Fruit fly (Drosophila melanogaster) whole organism, embryonic: ENCODE results near the gene CG5687.

ENCODE experiments used
- Adf1 ChIP-seq: fragments of 200-800 bp; sonication (Bioruptor generic); IDR thresholded peaks from 2 replicates; pipeline ENCODE4 v1.3.6; 2022; ENCODE audit warnings: missing biosample characterization, missing genetic modification characterization
- CG10431 ChIP-seq: fragments of 200-800 bp; sonication (Bioruptor generic); optimal IDR thresholded peaks from 3 replicates; lab custom pipeline; 2018; ENCODE audit warnings: missing biosample characterization, mild to moderate bottlenecking, missing genetic modification characterization
- CG11696 ChIP-seq: fragments of 200-800 bp; sonication (Bioruptor generic); IDR thresholded peaks from 2 replicates; pipeline ENCODE4 v1.3.6; 2022; ENCODE audit warnings: missing biosample characterization, missing genetic modification characterization
- CG12744 ChIP-seq: fragments of 200-800 bp; sonication (Bioruptor generic); optimal IDR thresholded peaks from 2 replicates; lab custom pipeline; 2016; ENCODE audit warnings: missing biosample characterization, missing genetic modification characterization
- CG13624 ChIP-seq: fragments of 200-800 bp; sonication (Bioruptor generic); optimal IDR thresholded peaks from 2 replicates; lab custom pipeline; 2016; ENCODE audit warnings: missing biosample characterization, missing genetic modification characterization
- CG15479 ChIP-seq: fragments of 200-800 bp; sonication (Bioruptor generic); optimal IDR thresholded peaks from 3 replicates; lab custom pipeline; 2019; ENCODE audit warnings: missing biosample characterization, mild to moderate bottlenecking, missing genetic modification characterization, moderate library complexity
- CG2116 ChIP-seq: fragments of 200-800 bp; sonication (Bioruptor generic); optimal IDR thresholded peaks from 3 replicates; lab custom pipeline; 2018; ENCODE audit warnings: missing biosample characterization, mild to moderate bottlenecking, missing genetic modification characterization
- CG32772 ChIP-seq: fragments of 200-800 bp; sonication (Bioruptor generic); IDR thresholded peaks from 2 replicates; pipeline ENCODE4 v1.3.6; 2022; ENCODE audit warnings: missing biosample characterization, missing genetic modification characterization
- CG3838 ChIP-seq: fragments of 200-800 bp; sonication (Bioruptor generic); optimal IDR thresholded peaks from 3 replicates; lab custom pipeline; 2016; ENCODE audit warnings: missing biosample characterization, missing genetic modification characterization
- CG3995 ChIP-seq: fragments of 200-800 bp; sonication (Bioruptor generic); optimal IDR thresholded peaks from 3 replicates; lab custom pipeline; 2016; ENCODE audit warnings: missing biosample characterization, missing genetic modification characterization
- CG4404 ChIP-seq: fragments of 200-800 bp; sonication (Bioruptor generic); IDR thresholded peaks from 2 replicates; pipeline ENCODE4 v1.3.6; 2022; ENCODE audit warnings: missing biosample characterization, missing genetic modification characterization
- CG5953 ChIP-seq: fragments of 200-800 bp; sonication (Bioruptor generic); IDR thresholded peaks from 2 replicates; pipeline ENCODE4 v1.3.6; 2022; ENCODE audit warnings: missing biosample characterization, missing genetic modification characterization
- CG6175 ChIP-seq: fragments of 200-800 bp; sonication (Bioruptor generic); IDR thresholded peaks from 3 replicates; pipeline ENCODE4 v1.3.6; 2022; ENCODE audit warnings: missing biosample characterization, missing genetic modification characterization
- CG6254 ChIP-seq: fragments of 200-800 bp; sonication (Bioruptor generic); optimal IDR thresholded peaks from 3 replicates; lab custom pipeline; 2017; ENCODE audit warnings: mild to moderate bottlenecking, missing biosample characterization, missing genetic modification reagents, missing genetic modification characterization
- CG7928 ChIP-seq: fragments of 200-800 bp; sonication (Bioruptor generic); optimal IDR thresholded peaks from 2 replicates; lab custom pipeline; 2017; ENCODE audit warnings: missing biosample characterization, mild to moderate bottlenecking, missing genetic modification characterization
- CG8388 ChIP-seq: fragments of 200-800 bp; sonication (Bioruptor generic); optimal IDR thresholded peaks from 2 replicates; lab custom pipeline; 2019; ENCODE audit warnings: missing biosample characterization, mild to moderate bottlenecking, missing genetic modification characterization, moderate library complexity
- Chrac-16 ChIP-seq: fragments of 200-800 bp; sonication (Bioruptor generic); optimal IDR thresholded peaks from 3 replicates; lab custom pipeline; 2016; ENCODE audit warnings: missing biosample characterization, missing genetic modification characterization
- D ChIP-seq, 2 experiments: fragments of 200-800 bp in 1 of 2; fragments of >200 bp in 1 of 2; sonication (Bioruptor generic) in 1 of 2; optimal IDR thresholded peaks; 2 replicates in 1 of 2; 3 replicates in 1 of 2; lab custom pipeline; 2017; ENCODE audit warnings: mild to moderate bottlenecking in 1 of 2, missing biosample characterization in 1 of 2, missing genetic modification characterization in 1 of 2, missing genetic modification reagents in 1 of 2
- D19B ChIP-seq: fragments of 200-800 bp; sonication (Bioruptor generic); optimal IDR thresholded peaks from 2 replicates; lab custom pipeline; 2017; ENCODE audit warnings: missing biosample characterization, mild to moderate bottlenecking, missing genetic modification characterization
- Dad ChIP-seq: fragments of 200-800 bp; sonication (Bioruptor generic); optimal IDR thresholded peaks from 3 replicates; lab custom pipeline; 2016; ENCODE audit warnings: missing biosample characterization, missing genetic modification characterization
- Dll ChIP-seq: fragments of 200-800 bp; sonication (Bioruptor generic); IDR thresholded peaks from 4 replicates; pipeline ENCODE4 v1.3.6; 2022; ENCODE audit warnings: missing biosample characterization, missing genetic modification characterization; ENCODE audit not compliant: partially characterized antibody
- Fer1 ChIP-seq: fragments of 200-800 bp; sonication (Bioruptor generic); optimal IDR thresholded peaks from 2 replicates; lab custom pipeline; 2017; ENCODE audit warnings: missing biosample characterization, mild to moderate bottlenecking, missing genetic modification characterization
- Gsc ChIP-seq: fragments of 200-800 bp; sonication (Bioruptor generic); IDR thresholded peaks from 2 replicates; pipeline ENCODE4 v1.3.6; 2022; ENCODE audit warnings: missing biosample characterization, missing genetic modification characterization
- Hand ChIP-seq: fragments of 200-800 bp; sonication (Bioruptor generic); optimal IDR thresholded peaks from 2 replicates; lab custom pipeline; 2017; ENCODE audit warnings: mild to moderate bottlenecking, missing biosample characterization, missing genetic modification reagents, missing genetic modification characterization
- Lim3 ChIP-seq: fragments of 200-800 bp; sonication (Bioruptor generic); IDR thresholded peaks from 2 replicates; pipeline ENCODE4 v1.3.6; 2022; ENCODE audit warnings: missing biosample characterization, missing genetic modification characterization
- Mrtf ChIP-seq: fragments of 200-800 bp; sonication (Bioruptor generic); IDR thresholded peaks from 3 replicates; pipeline ENCODE4 v1.3.6; 2022; ENCODE audit warnings: missing biosample characterization, missing genetic modification characterization
- Pdp1 ChIP-seq, 2 experiments: fragments of 200-800 bp; sonication (Bioruptor generic); optimal IDR thresholded peaks; 3 replicates each; lab custom pipeline; 2016; ENCODE audit warnings: missing biosample characterization in 2 of 2, missing genetic modification characterization in 2 of 2, mild to moderate bottlenecking in 1 of 2, moderate library complexity in 1 of 2
- Sin3A ChIP-seq: fragments of >200 bp; optimal IDR thresholded peaks from 2 replicates; lab custom pipeline; 2018
- Sox100B ChIP-seq: fragments of 200-800 bp; sonication (Bioruptor generic); optimal IDR thresholded peaks from 3 replicates; lab custom pipeline; 2018; ENCODE audit warnings: missing biosample characterization, mild to moderate bottlenecking, missing genetic modification characterization
- Sry-δ ChIP-seq: fragments of 200-800 bp; sonication (Bioruptor generic); optimal IDR thresholded peaks from 2 replicates; lab custom pipeline; 2016; ENCODE audit warnings: missing biosample characterization, missing genetic modification characterization
- YL-1 ChIP-seq: fragments of 200-800 bp; sonication (Bioruptor generic); optimal IDR thresholded peaks from 3 replicates; lab custom pipeline; 2017; ENCODE audit warnings: missing biosample characterization, mild to moderate bottlenecking, missing genetic modification characterization
- ato ChIP-seq: fragments of 200-800 bp; sonication (Bioruptor generic); IDR thresholded peaks from 2 replicates; pipeline ENCODE4 v1.3.6; 2022; ENCODE audit warnings: missing biosample characterization, missing genetic modification characterization; ENCODE audit not compliant: partially characterized antibody
- crp ChIP-seq, 2 experiments: fragments of 200-800 bp; sonication (Bioruptor generic); optimal IDR thresholded peaks; 2 replicates in 1 of 2; 3 replicates in 1 of 2; lab custom pipeline; 2017; ENCODE audit warnings: missing biosample characterization in 2 of 2, missing genetic modification characterization in 2 of 2, mild to moderate bottlenecking in 1 of 2, moderate library complexity in 1 of 2
- dati ChIP-seq: fragments of 200-800 bp; sonication (Bioruptor generic); IDR thresholded peaks from 2 replicates; pipeline ENCODE4 v1.3.6; 2022; ENCODE audit warnings: missing biosample characterization, missing genetic modification characterization
- disco-r ChIP-seq: fragments of 200-800 bp; sonication (Bioruptor generic); optimal IDR thresholded peaks from 2 replicates; lab custom pipeline; 2016; ENCODE audit warnings: missing biosample characterization, missing genetic modification characterization
- dysf ChIP-seq: fragments of 200-800 bp; sonication (Bioruptor generic); IDR thresholded peaks from 3 replicates; pipeline ENCODE4 v1.3.6; 2022; ENCODE audit warnings: missing biosample characterization, missing genetic modification characterization
- en ChIP-seq: fragments of 200-800 bp; sonication (Bioruptor generic); optimal IDR thresholded peaks from 2 replicates; lab custom pipeline; 2016; ENCODE audit warnings: missing biosample characterization, missing genetic modification characterization
- exex ChIP-seq: fragments of 200-800 bp; sonication (Bioruptor generic); optimal IDR thresholded peaks from 4 replicates; lab custom pipeline; 2018; ENCODE audit warnings: missing biosample characterization, mild to moderate bottlenecking, missing genetic modification characterization, moderate library complexity
- eyg ChIP-seq: fragments of 200-800 bp; sonication (Bioruptor generic); optimal IDR thresholded peaks from 3 replicates; lab custom pipeline; 2016; ENCODE audit warnings: missing biosample characterization, missing genetic modification characterization
- gcm2 ChIP-seq: fragments of 200-800 bp; sonication (Bioruptor generic); optimal IDR thresholded peaks from 2 replicates; lab custom pipeline; 2016; ENCODE audit warnings: missing biosample characterization, missing genetic modification characterization
- hb ChIP-seq: fragments of 200-800 bp; sonication (Bioruptor generic); IDR thresholded peaks from 3 replicates; pipeline ENCODE4 v1.3.6; 2022; ENCODE audit warnings: missing biosample characterization, missing genetic modification characterization; ENCODE audit not compliant: partially characterized antibody
- lola ChIP-seq, 3 experiments: fragments of >200 bp in 2 of 3; fragments of 200-800 bp in 1 of 3; sonication (Bioruptor generic) in 1 of 3; optimal IDR thresholded peaks; 2 replicates each; lab custom pipeline; 2017 to 2019; ENCODE audit warnings: missing biosample characterization in 3 of 3, missing genetic modification characterization in 3 of 3, mild to moderate bottlenecking in 1 of 3, moderate library complexity in 1 of 3
- onecut ChIP-seq: fragments of 200-800 bp; sonication (Bioruptor generic); IDR thresholded peaks from 2 replicates; pipeline ENCODE4 v1.3.6; 2022; ENCODE audit warnings: missing biosample characterization, missing genetic modification characterization
- rib ChIP-seq: fragments of 200-800 bp; sonication (Bioruptor generic); IDR thresholded peaks from 2 replicates; pipeline ENCODE4 v1.3.6; 2022; ENCODE audit warnings: missing biosample characterization, missing genetic modification characterization
- ro ChIP-seq: fragments of 200-800 bp; sonication (Bioruptor generic); IDR thresholded peaks from 2 replicates; pipeline ENCODE4 v1.3.6; 2022; ENCODE audit warnings: missing biosample characterization, missing genetic modification characterization
- salm ChIP-seq: fragments of 200-800 bp; sonication (Bioruptor generic); optimal IDR thresholded peaks from 2 replicates; lab custom pipeline; 2018; ENCODE audit warnings: missing biosample characterization, mild to moderate bottlenecking, missing genetic modification characterization
- sens-2 ChIP-seq: fragments of 200-800 bp; sonication (Bioruptor generic); IDR thresholded peaks from 2 replicates; pipeline ENCODE4 v1.3.6; 2022; ENCODE audit warnings: missing biosample characterization, missing genetic modification characterization
- sr ChIP-seq: fragments of 200-800 bp; sonication (Bioruptor generic); IDR thresholded peaks from 3 replicates; pipeline ENCODE4 v1.3.6; 2022; ENCODE audit warnings: missing biosample characterization, missing genetic modification characterization
- tna ChIP-seq: fragments of 200-800 bp; sonication (Bioruptor generic); IDR thresholded peaks from 2 replicates; pipeline ENCODE4 v1.3.6; 2022; ENCODE audit warnings: missing biosample characterization, missing genetic modification characterization; ENCODE audit not compliant: partially characterized antibody
- z ChIP-seq: fragments of 200-800 bp; sonication (Bioruptor generic); IDR thresholded peaks from 3 replicates; pipeline ENCODE4 v1.3.6; 2022; ENCODE audit warnings: missing biosample characterization, missing genetic modification characterization

CG5687 gene

dm6 chr3L:1886125-1886544 is 52.8 kb downstream of the CG5687 start (continued):
- TF ChIP-seq hb (GFP tag; lab: Robert Waterston, UW) (no peak), Mrtf (peak; percentile 63; the same call in 2 of the 3 replicates), exex (tag; lab: Kevin White, UChicago) (no peak), tna (no peak), sens-2 (peak; percentile 95), dysf (peak; percentile 78), CG3995 (GFP tag; lab: Kevin White, UChicago) (no peak), Lim3 (0 out of 2 replicates have a peak, but pooled peaks have one; percentile 46), CG7928 (no peak), sr (GFP tag; lab: Robert Waterston, UW) (peak; percentile 42; the same call in 1 of the 3 replicates), disco-r (peak; percentile 75), CG6254 (GFP tag; lab: Kevin White, UChicago) (peak; percentile 80), CG12744 (GFP tag; lab: Kevin White, UChicago) (peak; percentile 78), rib (GFP tag; lab: Robert Waterston, UW) (peak; percentile 26; the same call in 1 of the 2 replicates), Dll (GFP tag; lab: Robert Waterston, UW) (no peak), CG4404 (GFP tag; lab: Robert Waterston, UW) (peak; percentile 88), gcm2 (GFP tag; lab: Kevin White, UChicago) (peak; percentile 54), D (optimal IDR thresholded peaks at IDR 0.05; lab: Kevin White, UChicago) (no peak), D (GFP tag; optimal IDR thresholded peaks at IDR 0.05; lab: Kevin White, UChicago) (peak; percentile 84), Adf1 (GFP tag; lab: Robert Waterston, UW) (no peak), onecut (GFP tag; lab: Robert Waterston, UW) (peak; percentile 78), Pdp1 (GFP tag; optimal IDR thresholded peaks at IDR 0.05; lab: Kevin White, UChicago) (peak; percentile 80 to 81), CG6175 (GFP tag; lab: Robert Waterston, UW) (no peak; the same call in 2 of the 3 replicates), YL-1 (no peak), salm (tag; lab: Kevin White, UChicago) (peak; percentile 69), CG3838 (GFP tag; lab: Kevin White, UChicago) (peak; percentile 57), dati (GFP tag; lab: Robert Waterston, UW) (0 out of 2 replicates have a peak, but pooled peaks have one; percentile 40), Hand (no peak), CG8388 (peak; percentile 79), ro (GFP tag; lab: Robert Waterston, UW) (peak; percentile 37; the same call in 1 of the 2 replicates), CG5953 (peak; percentile 77), Gsc (peak; percentile 72), CG32772 (peak; percentile 81), en (peak; percentile 78), CG2116 (GFP tag; lab: Kevin White, UChicago) (peak; percentile 23), ato (no peak), Sox100B (peak; percentile 82), crp (GFP tag; optimal IDR thresholded peaks at IDR 0.05; lab: Kevin White, UChicago) (peak in 1 of 2 experiments; percentile 28), Chrac-16 (GFP tag; lab: Kevin White, UChicago) (peak; percentile 81), CG10431 (GFP tag; lab: Kevin White, UChicago) (no peak), Fer1 (GFP tag; lab: Kevin White, UChicago) (peak; percentile 63), eyg (GFP tag; lab: Kevin White, UChicago) (peak; percentile 47), CG15479 (peak; percentile 72), z (GFP tag; lab: Robert Waterston, UW) (no peak), D19B (GFP tag; lab: Kevin White, UChicago) (no peak), CG11696 (GFP tag; lab: Robert Waterston, UW) (peak; percentile 73), Sry-δ (GFP tag; lab: Kevin White, UChicago) (peak; percentile 37), CG13624 (GFP tag; lab: Kevin White, UChicago) (peak; percentile 58), Sin3A (lab: Kevin White, UChicago) (no peak), Dad (GFP tag; lab: Kevin White, UChicago) (peak; percentile 61), lola (GFP tag; optimal IDR thresholded peaks at IDR 0.05; lab: Kevin White, UChicago) (peak in 1 of 3 experiments; percentile 85)
